Worm (Caenorhabditis elegans): ENCODE data around the gene K09C6.7.

DNA sequence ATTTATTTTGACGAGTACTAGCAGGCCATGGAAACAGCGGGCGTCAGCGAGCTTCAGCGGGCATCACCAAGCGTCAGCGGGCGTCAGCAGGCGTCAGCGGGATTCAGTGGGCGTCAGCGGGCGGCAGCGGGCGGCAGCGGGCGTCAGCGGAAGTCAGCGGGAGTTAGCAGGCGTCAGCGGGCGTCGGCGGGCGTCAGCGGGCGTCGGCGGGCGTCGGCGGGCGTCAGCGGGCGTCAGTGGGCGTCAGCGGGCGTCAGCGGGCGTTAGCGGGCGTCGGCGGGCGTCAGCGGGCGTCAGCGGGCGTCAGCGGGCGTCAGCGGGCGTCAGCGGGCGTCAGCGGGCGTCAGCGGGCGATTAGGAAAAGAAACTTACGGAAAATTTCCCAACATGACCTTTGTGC lies 3.7 kb upstream of the K09C6.7 start:
- TF ChIP-seq dao-5 (tag; optimal IDR thresholded peaks at IDR 0.05) = no peak
- no peak for TF ChIP-seq him-1 (tag; optimal IDR thresholded peaks at IDR 0.05)
- TF ChIP-seq W03F9.2 (tag; optimal IDR thresholded peaks at IDR 0.05) = no peak
